Worm (Caenorhabditis elegans): ENCODE measurements around the gene col-102.

- TF ChIP-seq snpc-4 (GFP tag; optimal IDR thresholded peaks at IDR 0.05) (no peak), snpc-4 (tag; optimal IDR thresholded peaks at IDR 0.05) (no peak), mes-4 (tag; optimal IDR thresholded peaks at IDR 0.05) (no peak), dox-1 (GFP tag; IDR thresholded peaks at IDR 0.05) (no peak), unc-62 (GFP tag; optimal IDR thresholded peaks at IDR 0.05) (no peak), T26A5.8 (tag; optimal IDR thresholded peaks at IDR 0.05) (no peak), him-1 (tag; optimal IDR thresholded peaks at IDR 0.05) (no peak), ztf-28 (GFP tag; IDR thresholded peaks at IDR 0.05) (no peak), lin-26 (GFP tag; IDR thresholded peaks at IDR 0.05) (no peak), Y67H2A.10 (GFP tag; conservative IDR thresholded peaks at IDR 0.05) (no peak), hsf-1 (GFP tag; IDR thresholded peaks at IDR 0.05) (no peak), F49E8.2 (tag; optimal IDR thresholded peaks at IDR 0.05; ENCODE audit: insufficient read depth) (no peak), nfya-2 (GFP tag; IDR thresholded peaks at IDR 0.05) (no peak), B0035.1 (tag; optimal IDR thresholded peaks at IDR 0.05) (no peak), egrh-3 (GFP tag; IDR thresholded peaks at IDR 0.05) (no peak)
Observed at ce11 chrIV:649365-649764, 45.1 kb downstream of the col-102 start, which contains the start of gene K11H12.9.
